Worm (Caenorhabditis elegans): Measurements from ENCODE around the gene K01G12.3.

The K01G12.3 gene

DNA sequence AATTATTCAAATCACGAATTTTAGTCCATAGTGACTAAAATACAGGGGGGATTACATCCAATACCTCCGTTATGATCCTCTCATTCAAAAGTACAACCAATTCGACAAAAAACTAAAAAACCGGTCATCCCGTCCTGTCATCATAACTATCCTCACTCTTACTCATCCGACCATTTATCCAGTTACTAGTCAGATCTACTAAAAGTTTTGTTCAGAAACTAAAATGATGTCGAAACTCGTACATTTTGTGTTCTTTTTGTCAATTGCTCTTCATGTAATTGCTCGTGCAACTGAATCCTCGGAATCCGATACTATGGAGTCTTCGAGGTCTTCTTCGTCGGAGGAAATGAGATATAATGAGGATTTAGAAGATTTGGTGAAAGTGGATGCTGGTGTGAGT is 16.2 kb upstream of the K01G12.3 start, which contains the start of gene R05A10.2:
TSS of gene R05A10.2 (plus strand) at position 214 of the 400 bp plus-strand sequence.
- TF ChIP-seq spr-1 (tag; optimal IDR thresholded peaks at IDR 0.05) (no peak), unc-62 (GFP tag; optimal IDR thresholded peaks at IDR 0.05 in 1 of 2) (peak in 1 of 2 experiments; percentile 61), unc-62 (tag; optimal IDR thresholded peaks at IDR 0.05) (no peak), aha-1 (tag) (peak; percentile 61)

DNA sequence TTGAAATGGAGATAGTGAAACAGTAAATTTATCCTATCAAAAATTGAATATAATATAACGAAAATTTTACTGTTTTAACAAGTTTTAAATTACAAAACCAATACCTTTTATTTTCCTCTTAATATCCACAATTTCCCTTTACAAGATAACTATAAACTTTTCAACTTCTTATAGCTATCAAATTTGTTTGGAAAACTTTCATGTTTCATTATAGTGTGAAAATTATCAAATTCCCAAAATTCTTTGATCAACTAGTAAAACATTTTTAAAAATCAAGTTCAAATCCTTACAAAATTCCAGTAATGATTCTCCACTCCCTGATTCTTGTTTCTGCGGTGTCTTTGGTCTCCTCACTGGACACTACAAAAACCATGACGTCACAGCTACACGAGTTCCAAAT is 11.2 kb upstream of the K01G12.3 start, which contains the start of gene R05A10.1:
TSS of gene R05A10.1 (plus strand) at position 301 of the 400 bp plus-strand sequence.
- TF ChIP-seq egl-43 (GFP tag; IDR thresholded peaks at IDR 0.05), result no peak
- TF ChIP-seq unc-130 (GFP tag; optimal IDR thresholded peaks at IDR 0.05), result no peak
- TF ChIP-seq unc-62 (GFP tag; optimal IDR thresholded peaks at IDR 0.05 in 1 of 2), result peak in 1 of 2 experiments; percentile 70
- no peak for TF ChIP-seq unc-62 (tag; optimal IDR thresholded peaks at IDR 0.05)

DNA sequence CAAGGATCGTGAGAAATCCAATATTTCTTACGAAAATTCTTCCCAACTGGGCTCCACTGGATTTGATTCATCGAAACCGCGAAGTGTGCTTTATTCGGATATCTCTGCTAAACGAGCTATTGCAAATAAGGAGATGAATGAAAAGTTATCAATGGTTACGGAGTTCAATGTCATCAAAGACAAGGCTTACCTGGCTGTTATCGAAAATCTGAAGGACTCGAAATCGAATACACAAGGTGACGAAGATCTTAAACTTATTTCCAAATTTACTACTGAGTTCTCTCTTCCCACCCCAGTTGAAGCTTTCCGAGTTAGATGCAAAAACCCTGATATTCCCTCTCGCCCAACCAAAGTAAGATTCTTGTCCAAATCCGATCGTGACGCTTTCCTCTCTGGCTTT is 7.0 kb upstream of the K01G12.3 start:
- no peak for TF ChIP-seq unc-62 (GFP tag; optimal IDR thresholded peaks at IDR 0.05 in 1 of 2)
- no peak for TF ChIP-seq unc-62 (tag; optimal IDR thresholded peaks at IDR 0.05)
- TF ChIP-seq ceh-32 (tag; optimal IDR thresholded peaks at IDR 0.05; ENCODE audit: poor library complexity), result no peak
- TF ChIP-seq mep-1 (tag; optimal IDR thresholded peaks at IDR 0.05), result no peak
- no peak for TF ChIP-seq dmd-6 (GFP tag; IDR thresholded peaks at IDR 0.05)
- TF ChIP-seq nhr-48 (tag; optimal IDR thresholded peaks at IDR 0.05), result no peak
- TF ChIP-seq ama-1 (optimal IDR thresholded peaks at IDR 0.05), result no peak
- TF ChIP-seq mxl-3 (GFP tag; optimal IDR thresholded peaks at IDR 0.05), result no peak
- no peak for TF ChIP-seq lin-13 (GFP tag; optimal IDR thresholded peaks at IDR 0.05)
- no peak for TF ChIP-seq nhr-111 (GFP tag; optimal IDR thresholded peaks at IDR 0.05)

DNA sequence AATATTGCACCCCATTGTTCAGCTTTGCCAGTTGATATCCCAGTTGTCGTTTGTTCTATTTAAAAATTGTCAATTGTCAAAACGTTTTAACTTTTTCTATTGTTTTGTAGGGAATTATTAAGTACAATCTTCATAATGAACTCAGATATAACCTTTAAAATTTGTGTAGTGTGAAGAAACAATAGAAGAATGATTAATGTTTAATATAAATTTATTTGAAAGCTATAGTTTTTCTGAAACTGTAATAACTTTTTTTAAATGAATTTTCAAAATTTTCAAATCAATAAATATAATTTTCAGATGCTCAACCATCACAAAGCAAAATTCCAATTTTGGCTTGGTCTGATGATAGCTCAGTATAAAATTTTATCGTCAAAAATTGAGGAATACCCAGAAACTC is 1.4 kb upstream of the K01G12.3 start, which contains the start of gene K01G12.22:
TSS of gene K01G12.22 (plus strand) at position 301 of the 400 bp plus-strand sequence.
- TF ChIP-seq ZK337.2 (GFP tag; IDR thresholded peaks at IDR 0.05), result no peak

DNA sequence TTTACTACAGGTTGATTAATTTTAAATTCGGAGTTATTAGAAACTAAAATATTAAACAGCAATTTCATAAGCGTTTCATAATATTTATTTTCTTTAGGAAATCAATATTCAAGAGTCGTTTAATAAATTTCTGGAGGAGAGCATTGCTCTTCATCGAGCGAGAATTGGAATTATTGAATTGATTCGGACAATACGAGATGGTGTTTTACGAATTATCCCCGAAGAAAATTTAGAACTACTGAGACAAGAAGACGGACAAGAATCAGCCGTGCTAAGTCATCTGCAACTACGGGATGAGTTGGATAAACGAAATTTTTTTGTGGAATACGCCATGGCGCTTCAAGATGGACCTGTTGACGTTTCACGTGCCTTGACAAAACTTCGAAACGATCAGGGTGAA is 1.0 kb downstream of the K01G12.3 start:
- TF ChIP-seq mdt-29 (GFP tag; IDR thresholded peaks at IDR 0.05) (no peak), unc-62 (GFP tag; optimal IDR thresholded peaks at IDR 0.05 in 1 of 2) (peak in 1 of 2 experiments; percentile 96), unc-62 (tag; optimal IDR thresholded peaks at IDR 0.05) (no peak), dpl-1 (GFP tag; optimal IDR thresholded peaks at IDR 0.05) (no peak), nhr-41 (GFP tag; IDR thresholded peaks at IDR 0.05) (no peak)

DNA sequence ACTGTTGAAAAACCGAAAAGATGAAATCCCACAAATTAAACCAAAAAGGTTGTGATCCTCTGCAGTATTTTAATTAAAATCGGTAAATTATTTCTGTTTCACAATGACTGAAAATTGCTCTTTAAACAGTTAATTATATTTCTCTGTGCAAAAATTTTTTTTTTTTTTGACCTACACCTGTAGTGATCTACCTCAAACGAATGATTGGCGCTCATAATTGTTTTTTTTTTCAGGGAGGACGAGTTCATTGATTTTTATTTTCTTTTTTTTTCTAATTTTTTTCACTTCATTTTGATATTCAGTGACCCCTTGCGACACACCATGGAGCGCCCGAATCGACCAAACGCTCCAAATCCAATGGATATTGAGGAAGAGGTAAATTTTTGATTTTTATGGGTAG is 2.9 kb downstream of the K01G12.3 start, which contains the start of gene F02H6.2:
TSS of gene F02H6.2 (plus strand) at position 301 of the 400 bp plus-strand sequence.
- TF ChIP-seq ces-1 (GFP tag; optimal IDR thresholded peaks at IDR 0.05) (no peak), spr-3 (GFP tag; optimal IDR thresholded peaks at IDR 0.05) (no peak), nhr-28 (tag; optimal IDR thresholded peaks at IDR 0.05) (no peak), dmd-9 (GFP tag; IDR thresholded peaks at IDR 0.05) (no peak), F44E2.7 (GFP tag; IDR thresholded peaks at IDR 0.05) (no peak), mes-2 (tag; optimal IDR thresholded peaks at IDR 0.05; ENCODE audit: poor library complexity, severe bottlenecking) (no peak), Y5F2A.4 (GFP tag; optimal IDR thresholded peaks at IDR 0.05) (no peak), egl-43 (GFP tag; IDR thresholded peaks at IDR 0.05) (no peak), nhr-42 (GFP tag; IDR thresholded peaks at IDR 0.05) (no peak), ZK546.5 (tag; optimal IDR thresholded peaks at IDR 0.05) (no peak), madf-5 (GFP tag; IDR thresholded peaks at IDR 0.05) (no peak), mep-1 (tag; optimal IDR thresholded peaks at IDR 0.05) (no peak), lin-29 (GFP tag; IDR thresholded peaks at IDR 0.05) (no peak), hmg-1.1 (GFP tag; IDR thresholded peaks at IDR 0.05) (no peak), ztf-7 (tag; optimal IDR thresholded peaks at IDR 0.05) (no peak), lin-13 (GFP tag; optimal IDR thresholded peaks at IDR 0.05) (no peak), ceh-28 (tag; optimal IDR thresholded peaks at IDR 0.05) (no peak)
